Fruit fly (Drosophila melanogaster): ENCODE results near the gene CG13059.

CG13059 gene

dm6 chr3L:16327776-16328175, 4.3 kb downstream of the CG13059 start, which contains the start of gene CG13038:
TSS of gene CG13038 (minus strand) at chr3L:16327893.
- TF ChIP-seq Mnt (GFP tag; optimal IDR thresholded peaks at IDR 0.05) (no peak), CG5204 (GFP tag; optimal IDR thresholded peaks at IDR 0.05) (no peak), CG11617 (GFP tag; optimal IDR thresholded peaks at IDR 0.05) (no peak), Clk (GFP tag; optimal IDR thresholded peaks at IDR 0.05) (no peak), CG7045 (GFP tag; optimal IDR thresholded peaks at IDR 0.05) (no peak), toe (GFP tag; optimal IDR thresholded peaks at IDR 0.05) (no peak), cic (GFP tag; optimal IDR thresholded peaks at IDR 0.05) (no peak), CG1620 (GFP tag; optimal IDR thresholded peaks at IDR 0.05) (no peak), CG33017 (tag; optimal IDR thresholded peaks at IDR 0.05) (no peak), Crg-1 (GFP tag; optimal IDR thresholded peaks at IDR 0.05) (no peak), kay (GFP tag; ENCODE audit: borderline replicate concordance) (no peak), CG7101 (tag; optimal IDR thresholded peaks at IDR 0.05) (no peak), cnc (optimal IDR thresholded peaks at IDR 0.05) (no peak), pad (GFP tag; optimal IDR thresholded peaks at IDR 0.05) (no peak), Hr96 (GFP tag; optimal IDR thresholded peaks at IDR 0.05) (no peak), ovo (GFP tag; optimal IDR thresholded peaks at IDR 0.05) (no peak), CG14711 (tag; optimal IDR thresholded peaks at IDR 0.05) (no peak), bab1 (GFP tag; optimal IDR thresholded peaks at IDR 0.05) (no peak)

- TF ChIP-seq CG11617 (GFP tag; optimal IDR thresholded peaks at IDR 0.05) (no peak), cnc (optimal IDR thresholded peaks at IDR 0.05) (no peak), Crg-1 (GFP tag; optimal IDR thresholded peaks at IDR 0.05) (no peak), CG14711 (tag; optimal IDR thresholded peaks at IDR 0.05) (no peak), CG12768 (GFP tag; optimal IDR thresholded peaks at IDR 0.05) (no peak), Clk (GFP tag; optimal IDR thresholded peaks at IDR 0.05) (no peak), CG7045 (GFP tag; optimal IDR thresholded peaks at IDR 0.05) (no peak), CG7101 (tag; optimal IDR thresholded peaks at IDR 0.05) (no peak), kay (GFP tag; ENCODE audit: borderline replicate concordance) (no peak), cic (GFP tag; optimal IDR thresholded peaks at IDR 0.05) (no peak), tj (GFP tag; optimal IDR thresholded peaks at IDR 0.05) (no peak), bab1 (GFP tag; optimal IDR thresholded peaks at IDR 0.05) (no peak), CG1620 (GFP tag; optimal IDR thresholded peaks at IDR 0.05) (no peak), Mnt (GFP tag; optimal IDR thresholded peaks at IDR 0.05) (no peak), pad (GFP tag; optimal IDR thresholded peaks at IDR 0.05) (no peak)
These were observed 4.9 kb downstream of the CG13059 start, which contains the start of gene CG13058 for dm6 chr3L:16328207-16328891. TSS of gene CG13058 (plus strand) at chr3L:16328841.

- TF ChIP-seq CG12768 (GFP tag; optimal IDR thresholded peaks at IDR 0.05) (no peak), Crg-1 (GFP tag; optimal IDR thresholded peaks at IDR 0.05) (no peak), CG11617 (GFP tag; optimal IDR thresholded peaks at IDR 0.05) (no peak), cnc (optimal IDR thresholded peaks at IDR 0.05) (no peak), CG7045 (GFP tag; optimal IDR thresholded peaks at IDR 0.05) (no peak), CG7101 (tag; optimal IDR thresholded peaks at IDR 0.05) (no peak), CG33017 (tag; optimal IDR thresholded peaks at IDR 0.05) (no peak), cic (GFP tag; optimal IDR thresholded peaks at IDR 0.05) (no peak), pad (GFP tag; optimal IDR thresholded peaks at IDR 0.05) (no peak), Mnt (GFP tag; optimal IDR thresholded peaks at IDR 0.05) (no peak), ovo (GFP tag; optimal IDR thresholded peaks at IDR 0.05) (no peak), bab1 (GFP tag; optimal IDR thresholded peaks at IDR 0.05) (no peak), CG14711 (tag; optimal IDR thresholded peaks at IDR 0.05) (no peak), Clk (GFP tag; optimal IDR thresholded peaks at IDR 0.05) (no peak), tj (GFP tag; optimal IDR thresholded peaks at IDR 0.05) (no peak), Hr96 (GFP tag; optimal IDR thresholded peaks at IDR 0.05) (no peak), kay (GFP tag; ENCODE audit: borderline replicate concordance) (no peak), CG5204 (GFP tag; optimal IDR thresholded peaks at IDR 0.05) (no peak), toe (GFP tag; optimal IDR thresholded peaks at IDR 0.05) (no peak)
These were observed 6.0 kb downstream of the CG13059 start, which contains the start of gene CG33061 for dm6 chr3L:16329495-16329894. TSS of gene CG33061 (plus strand) at chr3L:16329795.

- TF ChIP-seq CG1620 (GFP tag; optimal IDR thresholded peaks at IDR 0.05) (no peak), CG7101 (tag; optimal IDR thresholded peaks at IDR 0.05) (no peak), tj (GFP tag; optimal IDR thresholded peaks at IDR 0.05) (no peak), bab1 (GFP tag; optimal IDR thresholded peaks at IDR 0.05) (no peak), toe (GFP tag; optimal IDR thresholded peaks at IDR 0.05) (no peak), CG11617 (GFP tag; optimal IDR thresholded peaks at IDR 0.05) (no peak), cnc (optimal IDR thresholded peaks at IDR 0.05) (no peak), kay (GFP tag; ENCODE audit: borderline replicate concordance) (no peak), cic (GFP tag; optimal IDR thresholded peaks at IDR 0.05) (no peak), pad (GFP tag; optimal IDR thresholded peaks at IDR 0.05) (no peak), CG12768 (GFP tag; optimal IDR thresholded peaks at IDR 0.05) (no peak), Mnt (GFP tag; optimal IDR thresholded peaks at IDR 0.05) (no peak), CG7045 (GFP tag; optimal IDR thresholded peaks at IDR 0.05) (no peak), CG14711 (tag; optimal IDR thresholded peaks at IDR 0.05) (no peak), Crg-1 (GFP tag; optimal IDR thresholded peaks at IDR 0.05) (no peak), Hr96 (GFP tag; optimal IDR thresholded peaks at IDR 0.05) (no peak), Clk (GFP tag; optimal IDR thresholded peaks at IDR 0.05) (no peak)
These were observed 7.3 kb downstream of the CG13059 start, which contains the start of gene CG33060 for dm6 chr3L:16330740-16331139. TSS of gene CG33060 (plus strand) at chr3L:16331040.

- no peak for TF ChIP-seq toe (GFP tag; optimal IDR thresholded peaks at IDR 0.05)
- TF ChIP-seq CG14711 (tag; optimal IDR thresholded peaks at IDR 0.05): no peak
- no peak for TF ChIP-seq CG12768 (GFP tag; optimal IDR thresholded peaks at IDR 0.05)
- TF ChIP-seq CG1620 (GFP tag; optimal IDR thresholded peaks at IDR 0.05): no peak
- no peak for TF ChIP-seq cnc (optimal IDR thresholded peaks at IDR 0.05)
- no peak for TF ChIP-seq tj (GFP tag; optimal IDR thresholded peaks at IDR 0.05)
- TF ChIP-seq Clk (GFP tag; optimal IDR thresholded peaks at IDR 0.05): no peak
- TF ChIP-seq Mnt (GFP tag; optimal IDR thresholded peaks at IDR 0.05): no peak
- no peak for TF ChIP-seq CG5204 (GFP tag; optimal IDR thresholded peaks at IDR 0.05)
- no peak for TF ChIP-seq pad (GFP tag; optimal IDR thresholded peaks at IDR 0.05)
- no peak for TF ChIP-seq cic (GFP tag; optimal IDR thresholded peaks at IDR 0.05)
- no peak for TF ChIP-seq ovo (GFP tag; optimal IDR thresholded peaks at IDR 0.05)
- no peak for TF ChIP-seq CG33017 (tag; optimal IDR thresholded peaks at IDR 0.05)
These were observed 8.2 kb downstream of the CG13059 start, which contains the start of gene retinin for dm6 chr3L:16331633-16332032. TSS of gene retinin (plus strand) at chr3L:16331933.
